Fruit fly (Drosophila melanogaster) whole organism, embryonic: Measurements from ENCODE around the gene CG10669.
"Not testable (repeated sequence)": the region's sequence is repeated elsewhere in the genome, so short reads cannot be mapped to it uniquely, and the experiment has no call there.

Source experiments
- Bgb ChIP-seq: fragments of 200-800 bp; sonication (Bioruptor generic); IDR thresholded peaks from 2 replicates; pipeline ENCODE4 v1.3.6; 2022; ENCODE audit warnings: missing biosample characterization, missing genetic modification characterization; ENCODE audit not compliant: partially characterized antibody
- CG14441 ChIP-seq: fragments of 200-800 bp; sonication (Bioruptor generic); IDR thresholded peaks from 2 replicates; pipeline ENCODE4 v1.3.6; 2022; ENCODE audit warnings: missing biosample characterization, missing genetic modification characterization
- CG6175 ChIP-seq: fragments of 200-800 bp; sonication (Bioruptor generic); IDR thresholded peaks from 3 replicates; pipeline ENCODE4 v1.3.6; 2022; ENCODE audit warnings: missing biosample characterization, missing genetic modification characterization
- CG7786 ChIP-seq: fragments of 200-800 bp; sonication (Bioruptor generic); optimal IDR thresholded peaks from 2 replicates; lab custom pipeline; 2016; ENCODE audit warnings: missing biosample characterization, missing genetic modification characterization
- CG9876 ChIP-seq: fragments of 200-800 bp; sonication (Bioruptor generic); optimal IDR thresholded peaks from 2 replicates; lab custom pipeline; 2016; ENCODE audit warnings: missing biosample characterization, missing genetic modification characterization
- Chrac-16 ChIP-seq: fragments of 200-800 bp; sonication (Bioruptor generic); optimal IDR thresholded peaks from 3 replicates; lab custom pipeline; 2016; ENCODE audit warnings: missing biosample characterization, missing genetic modification characterization
- Doc2 ChIP-seq: fragments of 200-800 bp; sonication (Bioruptor generic); IDR thresholded peaks from 2 replicates; pipeline ENCODE4 v1.3.6; 2022; ENCODE audit warnings: missing biosample characterization, missing genetic modification characterization
- Hand ChIP-seq: fragments of 200-800 bp; sonication (Bioruptor generic); optimal IDR thresholded peaks from 2 replicates; lab custom pipeline; 2017; ENCODE audit warnings: mild to moderate bottlenecking, missing biosample characterization, missing genetic modification reagents, missing genetic modification characterization
- Pdp1 ChIP-seq, 2 experiments: fragments of 200-800 bp; sonication (Bioruptor generic); optimal IDR thresholded peaks; 3 replicates each; lab custom pipeline; 2016; ENCODE audit warnings: missing biosample characterization in 2 of 2, missing genetic modification characterization in 2 of 2, mild to moderate bottlenecking in 1 of 2, moderate library complexity in 1 of 2
- ara ChIP-seq: fragments of 200-800 bp; sonication (Bioruptor generic); IDR thresholded peaks from 2 replicates; pipeline ENCODE4 v1.3.6; 2022; ENCODE audit warnings: missing biosample characterization, missing genetic modification characterization
- gsb-n ChIP-seq: fragments of 200-800 bp; sonication (Bioruptor generic); optimal IDR thresholded peaks from 3 replicates; lab custom pipeline; 2018; ENCODE audit warnings: missing biosample characterization, mild to moderate bottlenecking, missing genetic modification characterization
- ind ChIP-seq: fragments of 200-800 bp; sonication (Bioruptor generic); optimal IDR thresholded peaks from 3 replicates; lab custom pipeline; 2016; ENCODE audit warnings: missing biosample characterization, missing genetic modification characterization
- trh ChIP-seq: fragments of 200-800 bp; sonication (Bioruptor generic); optimal IDR thresholded peaks from 2 replicates; lab custom pipeline; 2016; ENCODE audit warnings: missing biosample characterization, missing genetic modification characterization

DNA sequence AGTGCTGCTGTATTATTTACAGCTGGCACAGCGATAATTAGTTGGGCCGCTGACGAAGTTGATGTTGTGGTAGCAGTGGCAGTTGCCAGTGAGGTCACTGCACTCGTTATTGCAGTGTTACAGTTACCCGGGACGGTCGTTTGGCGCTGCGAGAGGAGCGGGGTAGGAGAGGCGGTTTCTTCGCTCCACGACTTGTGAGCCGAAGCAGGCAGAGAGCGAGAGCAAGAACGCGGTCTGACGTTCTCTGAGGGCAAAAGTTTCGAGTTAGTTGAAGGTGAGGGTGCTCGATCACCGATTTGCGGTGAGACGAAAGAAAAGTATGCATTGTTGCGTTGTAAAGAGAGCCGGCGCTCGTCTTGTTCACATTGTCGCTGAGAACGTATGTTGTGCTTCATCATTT, 6.5 kb downstream of the CG10669 start:
- not testable (repeated sequence) for TF ChIP-seq trh (GFP tag; lab: Kevin White, UChicago); Pdp1 (GFP tag; optimal IDR thresholded peaks at IDR 0.05; lab: Kevin White, UChicago); Chrac-16 (GFP tag; lab: Kevin White, UChicago); ara (GFP tag; lab: Robert Waterston, UW); CG7786 (GFP tag; lab: Kevin White, UChicago); Doc2; CG14441 (GFP tag; lab: Robert Waterston, UW); Bgb (GFP tag; lab: Robert Waterston, UW); gsb-n (tag; lab: Kevin White, UChicago); CG6175 (GFP tag; lab: Robert Waterston, UW); ind (GFP tag; lab: Kevin White, UChicago); Hand (GFP tag; lab: Kevin White, UChicago); CG9876 (GFP tag; lab: Kevin White, UChicago)
